Fruit fly (Drosophila melanogaster) whole organism, embryonic: ENCODE results near the gene dgt2.
A peak's percentile ranks its signal among the peaks of the same experiment; 100 is the strongest.

Experiments used
- Bgb ChIP-seq: fragments of 200-800 bp; sonication (Bioruptor generic); IDR thresholded peaks from 2 replicates; pipeline ENCODE4 v1.3.6; 2022; ENCODE audit warnings: missing biosample characterization, missing genetic modification characterization; ENCODE audit not compliant: partially characterized antibody
- CG10321 ChIP-seq: fragments of 200-800 bp; sonication (Bioruptor generic); IDR thresholded peaks from 2 replicates; pipeline ENCODE4 v1.3.6; 2022; ENCODE audit warnings: missing biosample characterization, missing genetic modification characterization
- CG10366 ChIP-seq: fragments of 200-800 bp; sonication (Bioruptor generic); IDR thresholded peaks from 2 replicates; pipeline ENCODE4 v1.3.6; 2022; ENCODE audit warnings: missing biosample characterization, missing genetic modification characterization
- CG10543 ChIP-seq: fragments of 200-800 bp; sonication (Bioruptor generic); optimal IDR thresholded peaks from 3 replicates; lab custom pipeline; 2017; ENCODE audit warnings: missing biosample characterization, mild to moderate bottlenecking, missing genetic modification characterization, moderate library complexity
- CG10959 ChIP-seq: fragments of 200-800 bp; sonication (Bioruptor generic); IDR thresholded peaks from 2 replicates; pipeline ENCODE4 v1.3.6; 2022; ENCODE audit warnings: missing biosample characterization, missing genetic modification characterization
- CG11247 ChIP-seq: fragments of 200-800 bp; sonication (Bioruptor generic); IDR thresholded peaks from 2 replicates; pipeline ENCODE4 v1.3.6; 2022; ENCODE audit warnings: missing biosample characterization, missing genetic modification characterization
- CG12155 ChIP-seq: fragments of 200-800 bp; sonication (Bioruptor generic); optimal IDR thresholded peaks from 3 replicates; lab custom pipeline; 2016; ENCODE audit warnings: missing biosample characterization, missing genetic modification characterization
- CG12659 ChIP-seq: fragments of 200-800 bp; sonication (Bioruptor generic); optimal IDR thresholded peaks from 3 replicates; lab custom pipeline; 2017; ENCODE audit warnings: mild to moderate bottlenecking, missing biosample characterization, missing genetic modification reagents, missing genetic modification characterization
- CG12744 ChIP-seq: fragments of 200-800 bp; sonication (Bioruptor generic); optimal IDR thresholded peaks from 2 replicates; lab custom pipeline; 2016; ENCODE audit warnings: missing biosample characterization, missing genetic modification characterization
- CG13296 ChIP-seq: fragments of 200-800 bp; sonication (Bioruptor generic); optimal IDR thresholded peaks from 3 replicates; lab custom pipeline; 2018; ENCODE audit warnings: missing biosample characterization, mild to moderate bottlenecking, missing genetic modification characterization
- CG13424 ChIP-seq: fragments of 200-800 bp; sonication (Bioruptor generic); optimal IDR thresholded peaks from 2 replicates; lab custom pipeline; 2019; ENCODE audit warnings: missing biosample characterization, mild to moderate bottlenecking, missing genetic modification characterization, moderate library complexity
- CG3995 ChIP-seq: fragments of 200-800 bp; sonication (Bioruptor generic); optimal IDR thresholded peaks from 3 replicates; lab custom pipeline; 2016; ENCODE audit warnings: missing biosample characterization, missing genetic modification characterization
- CG4360 ChIP-seq: fragments of 200-800 bp; sonication (Bioruptor generic); IDR thresholded peaks from 2 replicates; pipeline ENCODE4 v1.3.6; 2022; ENCODE audit warnings: missing biosample characterization, missing genetic modification characterization
- CG4404 ChIP-seq: fragments of 200-800 bp; sonication (Bioruptor generic); IDR thresholded peaks from 2 replicates; pipeline ENCODE4 v1.3.6; 2022; ENCODE audit warnings: missing biosample characterization, missing genetic modification characterization
- CG5245 ChIP-seq: fragments of 200-800 bp; sonication (Bioruptor generic); optimal IDR thresholded peaks from 3 replicates; lab custom pipeline; 2016; ENCODE audit warnings: missing biosample characterization, missing genetic modification characterization
- CG6654 ChIP-seq: fragments of 200-800 bp; sonication (Bioruptor generic); optimal IDR thresholded peaks from 2 replicates; lab custom pipeline; 2017; ENCODE audit warnings: missing biosample characterization, mild to moderate bottlenecking, missing genetic modification characterization
- CG7745 ChIP-seq: fragments of 200-800 bp; sonication (Bioruptor generic); optimal IDR thresholded peaks from 2 replicates; lab custom pipeline; 2018; ENCODE audit warnings: missing biosample characterization, mild to moderate bottlenecking, missing genetic modification characterization, moderate library complexity
- CG7839 ChIP-seq: fragments of 200-800 bp; sonication (Bioruptor generic); optimal IDR thresholded peaks from 3 replicates; lab custom pipeline; 2018; ENCODE audit warnings: missing biosample characterization, mild to moderate bottlenecking, missing genetic modification characterization, moderate library complexity
- CG7928 ChIP-seq: fragments of 200-800 bp; sonication (Bioruptor generic); optimal IDR thresholded peaks from 2 replicates; lab custom pipeline; 2017; ENCODE audit warnings: missing biosample characterization, mild to moderate bottlenecking, missing genetic modification characterization
- CG7987 ChIP-seq: fragments of 200-800 bp; sonication (Bioruptor generic); optimal IDR thresholded peaks from 2 replicates; lab custom pipeline; 2018; ENCODE audit warnings: missing biosample characterization, mild to moderate bottlenecking, missing genetic modification characterization, moderate library complexity
- CG9817 ChIP-seq: fragments of 200-800 bp; sonication (Bioruptor generic); optimal IDR thresholded peaks from 2 replicates; lab custom pipeline; 2018; ENCODE audit warnings: missing biosample characterization, mild to moderate bottlenecking, missing genetic modification characterization, moderate library complexity
- CTCF ChIP-seq: fragments of 200-800 bp; sonication (Bioruptor generic); optimal IDR thresholded peaks from 2 replicates; lab custom pipeline; 2017; ENCODE audit warnings: missing biosample characterization, mild to moderate bottlenecking, missing genetic modification characterization, moderate library complexity
- CoRest ChIP-seq: fragments of 200-800 bp; sonication (Bioruptor generic); optimal IDR thresholded peaks from 3 replicates; lab custom pipeline; 2018; ENCODE audit warnings: missing biosample characterization, mild to moderate bottlenecking, missing genetic modification characterization, moderate library complexity
- Dll ChIP-seq: fragments of 200-800 bp; sonication (Bioruptor generic); IDR thresholded peaks from 4 replicates; pipeline ENCODE4 v1.3.6; 2022; ENCODE audit warnings: missing biosample characterization, missing genetic modification characterization; ENCODE audit not compliant: partially characterized antibody
- Dp ChIP-seq: fragments of 200-800 bp; sonication (Bioruptor generic); optimal IDR thresholded peaks from 2 replicates; lab custom pipeline; 2018; ENCODE audit warnings: missing biosample characterization, mild to moderate bottlenecking, missing genetic modification characterization, moderate library complexity
- Ets65A ChIP-seq: fragments of 200-800 bp; sonication (Bioruptor generic); peaks from one replicate; lab custom pipeline; 2016; ENCODE audit warnings: missing biosample characterization, missing genetic modification characterization
- HHEX ChIP-seq: fragments of 200-800 bp; sonication (Bioruptor generic); optimal IDR thresholded peaks from 3 replicates; lab custom pipeline; 2017; ENCODE audit warnings: missing biosample characterization, mild to moderate bottlenecking, missing genetic modification characterization, missing genetic modification reagents
- HLH54F ChIP-seq: fragments of 200-800 bp; sonication (Bioruptor generic); optimal IDR thresholded peaks from 3 replicates; lab custom pipeline; 2016; ENCODE audit warnings: missing biosample characterization, missing genetic modification characterization
- Hr78 ChIP-seq, 2 experiments: fragments of 200-800 bp in 1 of 2; fragments of >200 bp in 1 of 2; sonication (Bioruptor generic) in 1 of 2; optimal IDR thresholded peaks; 2 replicates each; lab custom pipeline; 2017 to 2019; ENCODE audit warnings: missing biosample characterization in 2 of 2, missing genetic modification characterization in 2 of 2, mild to moderate bottlenecking in 1 of 2, moderate library complexity in 1 of 2
- MBD-R2 ChIP-seq: fragments of 200-800 bp; sonication (Bioruptor generic); IDR thresholded peaks from 2 replicates; pipeline ENCODE4 v1.3.6; 2022; ENCODE audit warnings: missing biosample characterization, missing genetic modification characterization
- Optix ChIP-seq: fragments of 200-800 bp; sonication (Bioruptor generic); IDR thresholded peaks from 3 replicates; pipeline ENCODE4 v1.3.6; 2022; ENCODE audit warnings: missing biosample characterization, missing genetic modification characterization
- Sox102F ChIP-seq: fragments of 200-800 bp; sonication (Bioruptor generic); optimal IDR thresholded peaks from 2 replicates; lab custom pipeline; 2018; ENCODE audit warnings: missing biosample characterization, mild to moderate bottlenecking, missing genetic modification characterization, moderate library complexity
- Spps ChIP-seq: fragments of 200-800 bp; sonication (Bioruptor generic); optimal IDR thresholded peaks from 2 replicates; lab custom pipeline; 2018; ENCODE audit warnings: missing biosample characterization, mild to moderate bottlenecking, missing genetic modification characterization
- ase ChIP-seq: fragments of 200-800 bp; sonication (Bioruptor generic); IDR thresholded peaks from 3 replicates; pipeline ENCODE4 v1.3.6; 2022; ENCODE audit warnings: missing biosample characterization, missing genetic modification characterization
- ato ChIP-seq: fragments of 200-800 bp; sonication (Bioruptor generic); IDR thresholded peaks from 2 replicates; pipeline ENCODE4 v1.3.6; 2022; ENCODE audit warnings: missing biosample characterization, missing genetic modification characterization; ENCODE audit not compliant: partially characterized antibody
- cad ChIP-seq: fragments of >200 bp; optimal IDR thresholded peaks from 2 replicates; lab custom pipeline; 2017; ENCODE audit warnings: missing biosample characterization, missing genetic modification characterization
- chinmo ChIP-seq: fragments of 200-800 bp; sonication (Bioruptor generic); IDR thresholded peaks from 4 replicates; pipeline ENCODE4 v1.3.6; 2022; ENCODE audit warnings: missing biosample characterization, missing genetic modification characterization; ENCODE audit not compliant: partially characterized antibody
- croc ChIP-seq: fragments of 200-800 bp; sonication (Bioruptor generic); conservative IDR thresholded peaks from 3 replicates; pipeline ENCODE4 v1.3.6; 2022; ENCODE audit warnings: missing biosample characterization, missing genetic modification characterization
- insv ChIP-seq, 2 experiments: fragments of 200-800 bp; sonication (Bioruptor generic); optimal IDR thresholded peaks; 3 replicates each; lab custom pipeline; 2016 to 2018; ENCODE audit warnings: missing biosample characterization in 2 of 2, missing genetic modification characterization in 2 of 2
- ken ChIP-seq: fragments of 200-800 bp; sonication (Bioruptor generic); IDR thresholded peaks from 3 replicates; pipeline ENCODE4 v1.3.6; 2022; ENCODE audit warnings: missing biosample characterization, missing genetic modification characterization
- knrl ChIP-seq: fragments of 200-800 bp; sonication (Bioruptor generic); IDR thresholded peaks from 3 replicates; pipeline ENCODE4 v1.3.6; 2022; ENCODE audit warnings: missing biosample characterization, missing genetic modification characterization; ENCODE audit not compliant: partially characterized antibody
- lilli ChIP-seq: fragments of 200-800 bp; sonication (Bioruptor generic); optimal IDR thresholded peaks from 3 replicates; lab custom pipeline; 2016; ENCODE audit warnings: missing biosample characterization, missing genetic modification characterization
- pfk ChIP-seq: fragments of 200-800 bp; sonication (Bioruptor generic); optimal IDR thresholded peaks from 2 replicates; lab custom pipeline; 2018; ENCODE audit warnings: missing biosample characterization, mild to moderate bottlenecking, missing genetic modification characterization, moderate library complexity
- slp2 ChIP-seq: fragments of 200-800 bp; sonication (Bioruptor generic); optimal IDR thresholded peaks from 2 replicates; lab custom pipeline; 2016; ENCODE audit warnings: missing biosample characterization, missing genetic modification characterization
- sna ChIP-seq: fragments of 200-800 bp; sonication (Bioruptor generic); IDR thresholded peaks from 2 replicates; pipeline ENCODE4 v1.3.6; 2022; ENCODE audit warnings: missing biosample characterization, missing genetic modification characterization; ENCODE audit not compliant: partially characterized antibody
- tio ChIP-seq: fragments of 200-800 bp; sonication (Bioruptor generic); optimal IDR thresholded peaks from 2 replicates; lab custom pipeline; 2017; ENCODE audit warnings: missing biosample characterization, missing genetic modification characterization, inconsistent platforms
- unpg ChIP-seq: fragments of 200-800 bp; sonication (Bioruptor generic); optimal IDR thresholded peaks from 3 replicates; lab custom pipeline; 2018; ENCODE audit warnings: missing biosample characterization, mild to moderate bottlenecking, missing genetic modification characterization, moderate library complexity
- wek ChIP-seq: fragments of 200-800 bp; sonication (Bioruptor generic); optimal IDR thresholded peaks from 3 replicates; lab custom pipeline; 2018; ENCODE audit warnings: missing biosample characterization, mild to moderate bottlenecking, missing genetic modification characterization, moderate library complexity

Gene dgt2

DNA sequence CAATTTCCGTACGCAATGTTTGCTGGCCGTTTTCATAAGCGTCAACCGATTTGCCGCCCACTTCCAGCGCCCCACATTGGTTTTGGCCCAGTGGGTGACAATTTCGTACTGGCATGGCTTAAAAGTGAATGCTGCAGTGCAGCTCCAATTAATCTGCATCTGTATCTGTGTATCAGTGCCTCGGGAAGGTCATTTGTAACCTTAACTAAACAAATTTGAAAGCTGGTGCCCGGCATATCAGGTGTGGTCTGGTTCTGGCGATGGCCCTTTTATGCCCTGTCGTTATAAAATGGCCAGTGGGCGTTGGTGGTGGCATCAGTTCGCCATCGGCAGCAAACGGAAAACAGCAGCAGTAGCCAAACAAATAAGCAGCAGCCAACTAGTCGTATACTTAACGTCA is 45.9 kb upstream of the dgt2 start, which contains the start of gene Crys:
Crys (plus strand) TSS at position 301 of the 400 bp plus-strand sequence.
- TF ChIP-seq ase (GFP tag; lab: Robert Waterston, UW) (0 out of 3 replicates have a peak, but pooled peaks have one; percentile 4), ato (no peak), Ets65A (GFP tag; lab: Kevin White, UChicago) (peak; percentile 68), wek (GFP tag; lab: Kevin White, UChicago) (no peak), CG13296 (GFP tag; lab: Kevin White, UChicago) (no peak), Spps (no peak), sna (GFP tag; lab: Robert Waterston, UW) (no peak)

DNA sequence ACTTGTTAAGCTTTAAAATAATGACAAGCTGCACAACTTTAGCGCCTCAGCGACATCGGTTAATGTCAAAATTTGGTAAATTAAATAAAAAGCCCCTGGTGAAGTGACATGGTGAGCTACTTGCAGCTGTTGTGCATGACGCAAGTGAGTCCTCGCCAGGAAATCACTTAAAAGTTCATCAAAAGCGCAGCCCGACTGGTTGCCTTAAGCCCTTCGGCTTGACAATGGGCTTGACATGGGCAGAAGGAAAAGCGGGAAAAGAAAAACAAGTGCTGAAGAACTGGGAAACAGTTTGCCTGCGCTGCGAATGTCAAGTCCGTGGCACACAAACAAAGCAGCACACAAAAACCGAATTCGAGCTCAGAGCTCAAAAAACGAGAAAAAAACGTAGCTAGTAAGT is 42.1 kb upstream of the dgt2 start, which contains the start of gene CG16964:
CG16964 (plus strand) TSS at position 301 of the 400 bp plus-strand sequence.
- TF ChIP-seq MBD-R2 (no peak), Dp (GFP tag; lab: Kevin White, UChicago) (no peak), Hr78 (GFP tag; optimal IDR thresholded peaks at IDR 0.05; lab: Kevin White, UChicago) (no peak), CG4404 (GFP tag; lab: Robert Waterston, UW) (no peak), CG5245 (GFP tag; lab: Kevin White, UChicago) (no peak), CG7987 (GFP tag; lab: Kevin White, UChicago) (no peak), HLH54F (GFP tag; lab: Kevin White, UChicago) (no peak), CG12744 (GFP tag; lab: Kevin White, UChicago) (no peak), tio (GFP tag; lab: Kevin White, UChicago) (no peak), unpg (GFP tag; lab: Kevin White, UChicago) (no peak), ase (GFP tag; lab: Robert Waterston, UW) (no peak), lilli (GFP tag; lab: Kevin White, UChicago) (no peak), CG13424 (tag; lab: Kevin White, UChicago) (no peak), CG10959 (no peak), ken (no peak)

- TF ChIP-seq CG7928 (GFP tag; lab: Kevin White, UChicago) (no peak), CG4360 (GFP tag; lab: Robert Waterston, UW) (no peak), CG3995 (GFP tag; lab: Kevin White, UChicago) (no peak), chinmo (GFP tag; lab: Robert Waterston, UW) (0 out of 4 replicates have a peak, but pooled peaks have one; percentile 45), Dp (GFP tag; lab: Kevin White, UChicago) (peak; percentile 76), CG7745 (tag; lab: Kevin White, UChicago) (no peak), CG10321 (GFP tag; lab: Robert Waterston, UW) (no peak), CG6654 (peak; percentile 99), CG10543 (no peak), cad (peak; percentile 86), CG7839 (tag; lab: Kevin White, UChicago) (no peak), CoRest (peak; percentile 5), slp2 (GFP tag; lab: Kevin White, UChicago) (no peak), Dll (GFP tag; lab: Robert Waterston, UW) (no peak), CG12659 (no peak), CG11247 (no peak), croc (no peak), CTCF (GFP tag; lab: Kevin White, UChicago) (peak; percentile 50), pfk (GFP tag; lab: Kevin White, UChicago) (no peak), Sox102F (GFP tag; lab: Kevin White, UChicago) (no peak), Bgb (GFP tag; lab: Robert Waterston, UW) (0 out of 2 replicates have a peak, but pooled peaks have one; percentile 6), CG10366 (no peak), HHEX (GFP tag; lab: Kevin White, UChicago) (no peak), CG9817 (tag; lab: Kevin White, UChicago) (peak; percentile 13), insv (GFP tag; optimal IDR thresholded peaks at IDR 0.05; lab: Kevin White, UChicago) (peak in 1 of 2 experiments; percentile 31), CG12155 (GFP tag; lab: Kevin White, UChicago) (no peak), knrl (GFP tag; lab: Robert Waterston, UW) (peak; percentile 40), Optix (no peak)
These were observed 41.3 kb upstream of the dgt2 start for dm6 chr2L:11948479-11948878.
